Worm (Caenorhabditis elegans): Measurements from ENCODE around the gene nhr-50.

- TF ChIP-seq snpc-4 (GFP tag; optimal IDR thresholded peaks at IDR 0.05) (no peak), snpc-4 (tag; optimal IDR thresholded peaks at IDR 0.05) (no peak), rec-8 (tag; optimal IDR thresholded peaks at IDR 0.05) (no peak)
Observed at ce11 chrV:16047052-16047451, 46.6 kb upstream of the nhr-50 start.
